Worm (Caenorhabditis elegans): ENCODE data around the gene str-30.

The str-30 gene

DNA sequence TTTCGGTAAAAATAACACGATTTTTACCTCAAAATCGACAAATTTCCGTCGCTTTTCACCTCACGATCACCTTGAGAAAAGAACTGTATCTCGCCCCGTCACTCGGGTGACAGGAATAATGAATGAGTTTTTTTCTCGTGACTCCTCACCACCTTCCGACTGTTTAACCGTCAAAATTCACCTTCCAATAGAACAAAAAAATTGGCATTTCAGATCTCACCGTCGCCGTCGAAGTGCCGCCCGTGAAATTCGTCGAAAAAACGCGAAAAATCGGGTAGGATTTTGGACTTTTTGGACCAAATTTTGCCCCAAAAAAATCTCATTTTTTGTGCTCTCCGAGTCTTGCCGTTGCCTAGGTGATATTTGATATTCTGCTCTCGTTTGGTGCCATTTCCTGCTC, 38.0 kb upstream of the str-30 start, which contains the start of gene unc-132:
TSS of gene unc-132 (plus strand) at position 208 of the 400 bp plus-strand sequence.
- TF ChIP-seq egl-27 (tag; optimal IDR thresholded peaks at IDR 0.05): no peak
- peak; percentile 93 for TF ChIP-seq aha-1 (tag)

ce11 chrV:3688733-3689132, 36.1 kb upstream of the str-30 start:
- TF ChIP-seq hlh-11 (tag; optimal IDR thresholded peaks at IDR 0.05) (peak; percentile 21), dpl-1 (GFP tag; optimal IDR thresholded peaks at IDR 0.05) (peak; percentile 1), dmd-6 (GFP tag; IDR thresholded peaks at IDR 0.05) (0 out of 2 replicates have a peak, but pooled peaks have one; percentile 11), unc-62 (GFP tag; optimal IDR thresholded peaks at IDR 0.05 in 1 of 2) (peak in 1 of 2 experiments; percentile 14), unc-62 (tag; optimal IDR thresholded peaks at IDR 0.05) (no peak), lsy-2 (tag; optimal IDR thresholded peaks at IDR 0.05) (peak in 1 of 2 experiments; percentile 49), vab-7 (GFP tag; IDR thresholded peaks at IDR 0.05) (no peak), Y48G9A.11 (GFP tag; IDR thresholded peaks at IDR 0.05) (no peak), aly-2 (tag; optimal IDR thresholded peaks at IDR 0.05) (no peak), mep-1 (tag; optimal IDR thresholded peaks at IDR 0.05) (peak; percentile 48), zip-11 (GFP tag; IDR thresholded peaks at IDR 0.05) (no peak), pha-4 (GFP tag; IDR thresholded peaks at IDR 0.05) (no peak), pha-4 (tag; optimal IDR thresholded peaks at IDR 0.05) (no peak), hlh-30 (tag; optimal IDR thresholded peaks at IDR 0.05; ENCODE audit: insufficient read depth) (peak; percentile 66), nhr-6 (tag; optimal IDR thresholded peaks at IDR 0.05) (peak; percentile 1), mdl-1 (tag; optimal IDR thresholded peaks at IDR 0.05) (peak in 1 of 2 experiments; percentile 40), nhr-237 (tag; optimal IDR thresholded peaks at IDR 0.05) (no peak)

- peak; percentile 30; the same call in 1 of the 2 replicates for TF ChIP-seq dmd-6 (GFP tag; IDR thresholded peaks at IDR 0.05)
- peak; percentile 1 for TF ChIP-seq dve-1 (tag; optimal IDR thresholded peaks at IDR 0.05; ENCODE audit: insufficient read depth)
- no peak for TF ChIP-seq nhr-102 (tag; optimal IDR thresholded peaks at IDR 0.05)
- TF ChIP-seq pqm-1 (tag; optimal IDR thresholded peaks at IDR 0.05): peak; percentile 76
- TF ChIP-seq unc-62 (GFP tag; optimal IDR thresholded peaks at IDR 0.05 in 1 of 2): peak in 1 of 2 experiments; percentile 42
- no peak for TF ChIP-seq unc-62 (tag; optimal IDR thresholded peaks at IDR 0.05)
- TF ChIP-seq hlh-30 (tag; optimal IDR thresholded peaks at IDR 0.05; ENCODE audit: insufficient read depth): peak; percentile 27
- no peak for TF ChIP-seq daf-16 (GFP tag; optimal IDR thresholded peaks at IDR 0.05)
- peak; percentile 52 for TF ChIP-seq daf-16 (tag; optimal IDR thresholded peaks at IDR 0.05)
- no peak for TF ChIP-seq mdl-1 (tag; optimal IDR thresholded peaks at IDR 0.05)
- peak; percentile 38 for TF ChIP-seq hlh-11 (tag; optimal IDR thresholded peaks at IDR 0.05)
- peak; percentile 85 for TF ChIP-seq nhr-28 (tag; optimal IDR thresholded peaks at IDR 0.05)
Observed at ce11 chrV:3692613-3693012, 32.3 kb upstream of the str-30 start.

- peak; percentile 81 for TF ChIP-seq mxl-3 (GFP tag; optimal IDR thresholded peaks at IDR 0.05)
- no peak for TF ChIP-seq ZK546.5 (tag; optimal IDR thresholded peaks at IDR 0.05)
- peak; percentile 57 for TF ChIP-seq nhr-28 (tag; optimal IDR thresholded peaks at IDR 0.05)
Observed at ce11 chrV:3693657-3694056, 31.2 kb upstream of the str-30 start.

DNA sequence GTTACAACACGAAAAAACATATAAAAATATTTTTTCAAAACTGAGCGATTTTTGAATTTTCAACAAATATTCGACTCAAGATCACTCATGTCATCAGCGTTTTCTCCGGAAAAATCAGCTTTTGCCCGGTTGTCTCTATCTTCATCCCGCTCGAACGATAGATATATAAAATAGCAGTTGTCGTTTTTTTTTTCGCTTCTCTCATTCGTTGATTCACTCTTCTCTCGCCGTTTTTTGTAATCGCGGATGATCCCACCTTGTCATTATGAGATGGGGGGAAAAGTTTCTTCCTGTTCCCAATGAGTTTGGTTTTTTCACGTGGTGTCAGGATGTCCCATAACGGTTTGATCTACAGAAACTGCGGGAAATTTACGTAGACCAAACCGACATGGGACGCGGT, 29.6 kb upstream of the str-30 start:
- TF ChIP-seq F26F4.8 (GFP tag; conservative IDR thresholded peaks at IDR 0.05): no peak
- TF ChIP-seq nhr-111 (GFP tag; optimal IDR thresholded peaks at IDR 0.05): no peak
- TF ChIP-seq dpl-1 (GFP tag; optimal IDR thresholded peaks at IDR 0.05): no peak
- no peak for TF ChIP-seq zfp-2 (tag; optimal IDR thresholded peaks at IDR 0.05)
- TF ChIP-seq unc-130 (GFP tag; optimal IDR thresholded peaks at IDR 0.05): no peak
- TF ChIP-seq lin-15B (tag; optimal IDR thresholded peaks at IDR 0.05): no peak
- no peak for TF ChIP-seq lin-38 (GFP tag; IDR thresholded peaks at IDR 0.05)
- TF ChIP-seq nhr-11 (tag; optimal IDR thresholded peaks at IDR 0.05): peak; percentile 36
- peak in 1 of 2 experiments; percentile 19 for TF ChIP-seq mdl-1 (tag; optimal IDR thresholded peaks at IDR 0.05)
- TF ChIP-seq hlh-11 (tag; optimal IDR thresholded peaks at IDR 0.05): peak; percentile 34
- no peak for TF ChIP-seq mxl-2 (GFP tag; conservative IDR thresholded peaks at IDR 0.05)
- TF ChIP-seq snpc-1.2 (GFP tag; IDR thresholded peaks at IDR 0.05): no peak
- no peak for TF ChIP-seq mep-1 (tag; optimal IDR thresholded peaks at IDR 0.05)
- no peak for TF ChIP-seq nhr-77 (tag; optimal IDR thresholded peaks at IDR 0.05)
- TF ChIP-seq daf-16 (GFP tag; optimal IDR thresholded peaks at IDR 0.05): peak in 1 of 2 experiments; percentile 43
- TF ChIP-seq daf-16 (tag; optimal IDR thresholded peaks at IDR 0.05): no peak
- no peak for TF ChIP-seq ztf-7 (tag; optimal IDR thresholded peaks at IDR 0.05)
- no peak for TF ChIP-seq F49E8.2 (tag; optimal IDR thresholded peaks at IDR 0.05; ENCODE audit: borderline replicate concordance)
- no peak for TF ChIP-seq Y75B8A.6 (GFP tag; IDR thresholded peaks at IDR 0.05)
- TF ChIP-seq daf-19 (GFP tag; conservative IDR thresholded peaks at IDR 0.05): no peak
- TF ChIP-seq R02D3.7 (tag; optimal IDR thresholded peaks at IDR 0.05): no peak
